Worm (Caenorhabditis elegans): ENCODE measurements around the gene C18D11.9.

ce11 chrIII:11824088-11824487 lies 15.2 kb downstream of the C18D11.9 start:
- TF ChIP-seq tab-1 (GFP tag; IDR thresholded peaks at IDR 0.05) = no peak
- TF ChIP-seq med-1 (GFP tag; optimal IDR thresholded peaks at IDR 0.05; ENCODE audit: insufficient read depth) = no peak
- no peak for TF ChIP-seq flt-1 (GFP tag; IDR thresholded peaks at IDR 0.05)
- TF ChIP-seq klf-2 (GFP tag; conservative IDR thresholded peaks at IDR 0.05) = no peak
- TF ChIP-seq ztf-29 (GFP tag; IDR thresholded peaks at IDR 0.05) = no peak
- no peak for TF ChIP-seq cog-1 (tag; optimal IDR thresholded peaks at IDR 0.05)
- no peak for TF ChIP-seq ref-1 (GFP tag; conservative IDR thresholded peaks at IDR 0.05)

All from whole organism, midembryonic.